Fruit fly (Drosophila melanogaster): ENCODE data around the gene brk.

The brk gene

DNA sequence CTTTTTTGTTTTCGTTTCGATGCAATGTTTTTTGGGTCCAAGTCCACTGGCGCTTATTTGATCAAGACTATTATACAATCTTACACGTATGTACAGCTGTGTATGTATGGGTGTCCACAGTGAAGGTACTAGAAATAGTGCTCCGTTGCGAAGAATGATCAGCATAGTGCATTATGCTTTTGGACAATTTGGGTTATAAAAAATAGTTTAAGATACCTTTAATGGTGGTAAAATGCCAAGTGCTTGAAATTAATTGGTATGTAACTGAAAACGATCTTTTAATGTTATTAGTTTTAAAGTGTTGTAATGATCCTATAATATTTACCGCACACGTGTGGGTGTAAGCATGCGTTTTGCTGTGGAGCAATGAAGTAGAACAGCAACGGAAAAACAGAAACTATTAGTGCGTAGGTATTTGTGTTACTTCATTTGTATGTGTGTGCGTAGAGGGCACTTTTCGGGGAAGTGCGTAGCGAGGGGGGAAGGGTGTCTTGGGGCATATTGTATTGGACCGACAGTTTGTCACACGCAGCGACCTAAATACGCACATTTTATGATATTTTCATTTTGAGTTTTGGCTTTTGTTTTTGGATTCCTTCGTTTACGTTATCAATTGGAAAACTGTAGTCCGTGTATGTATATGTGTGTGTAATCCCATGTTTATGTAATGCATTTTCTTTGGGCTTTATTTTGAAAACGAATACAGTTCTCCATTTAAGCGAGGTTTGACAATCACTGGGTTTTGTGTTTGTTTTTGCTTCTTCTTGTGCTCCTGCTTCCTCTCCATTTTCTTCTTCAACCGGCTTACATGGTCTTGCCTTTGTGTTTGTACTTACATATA, 28.6 kb downstream of the brk start (continued):
- TF ChIP-seq CG11085 (GFP tag; IDR thresholded peaks at IDR 0.05) (peak; percentile 68), pnt (GFP tag; optimal IDR thresholded peaks at IDR 0.05) (peak; percentile 90), Dref (GFP tag; IDR thresholded peaks at IDR 0.05) (no peak), MBD-R2 (GFP tag; IDR thresholded peaks at IDR 0.05) (peak; percentile 48; the same call in 1 of the 2 replicates), klu (GFP tag; IDR thresholded peaks at IDR 0.05) (peak; percentile 72; the same call in 1 of the 2 replicates), pan (optimal IDR thresholded peaks at IDR 0.05) (no peak), pan (GFP tag; optimal IDR thresholded peaks at IDR 0.05 in 1 of 2, IDR thresholded peaks at IDR 0.05 in 1 of 2) (peak in 1 of 2 experiments; percentile 90), chn (GFP tag; optimal IDR thresholded peaks at IDR 0.05) (peak; percentile 89), Fer2 (tag; optimal IDR thresholded peaks at IDR 0.05) (peak; percentile 40), vvl (GFP tag; IDR thresholded peaks at IDR 0.05) (peak; percentile 92), Sox100B (GFP tag; optimal IDR thresholded peaks at IDR 0.05) (peak; percentile 91), ttk (GFP tag; IDR thresholded peaks at IDR 0.05) (peak; percentile 79), sisA (GFP tag; IDR thresholded peaks at IDR 0.05) (peak; percentile 88), CG12391 (tag; optimal IDR thresholded peaks at IDR 0.05) (peak; percentile 95), CG11723 (GFP tag; optimal IDR thresholded peaks at IDR 0.05) (peak; percentile 86), mld (GFP tag; IDR thresholded peaks at IDR 0.05; ENCODE audit: partially characterized antibody) (no peak), gsb-n (tag; optimal IDR thresholded peaks at IDR 0.05) (peak; percentile 93), lilli (GFP tag; optimal IDR thresholded peaks at IDR 0.05) (peak; percentile 87), CG14441 (GFP tag; IDR thresholded peaks at IDR 0.05) (peak; percentile 82), Rfx (GFP tag; IDR thresholded peaks at IDR 0.05) (peak; percentile 73), Atf6 (GFP tag; IDR thresholded peaks at IDR 0.05) (peak; percentile 74; the same call in 1 of the 2 replicates), pb (GFP tag; optimal IDR thresholded peaks at IDR 0.05) (peak; percentile 78), lola (GFP tag; optimal IDR thresholded peaks at IDR 0.05) (peak in 1 of 3 experiments; percentile 93), CG8281 (tag; optimal IDR thresholded peaks at IDR 0.05) (peak; percentile 72), bab2 (GFP tag; optimal IDR thresholded peaks at IDR 0.05) (peak; percentile 83), CG13775 (GFP tag; optimal IDR thresholded peaks at IDR 0.05) (peak; percentile 82), Poxn (GFP tag; IDR thresholded peaks at IDR 0.05) (no peak), ems (GFP tag; optimal IDR thresholded peaks at IDR 0.05) (peak; percentile 88), hkb (optimal IDR thresholded peaks at IDR 0.05) (no peak), hkb (GFP tag; IDR thresholded peaks at IDR 0.05) (peak; percentile 90), CkIIα-i1 (GFP tag; IDR thresholded peaks at IDR 0.05) (peak; percentile 43; the same call in 1 of the 2 replicates), CG10267 (tag; optimal IDR thresholded peaks at IDR 0.05) (peak; percentile 87), CG7786 (GFP tag; optimal IDR thresholded peaks at IDR 0.05) (peak; percentile 87), CG15011 (GFP tag; optimal IDR thresholded peaks at IDR 0.05) (peak; percentile 83), disco-r (GFP tag; optimal IDR thresholded peaks at IDR 0.05) (peak; percentile 71), bsh (GFP tag; optimal IDR thresholded peaks at IDR 0.05) (peak; percentile 76 to 96), MESR4 (GFP tag; optimal IDR thresholded peaks at IDR 0.05) (peak; percentile 37), ind (GFP tag; optimal IDR thresholded peaks at IDR 0.05) (peak; percentile 89), CG9932 (GFP tag; IDR thresholded peaks at IDR 0.05) (peak; percentile 52), corto (GFP tag; optimal IDR thresholded peaks at IDR 0.05) (no peak), Dfd (GFP tag; optimal IDR thresholded peaks at IDR 0.05) (no peak), CG14667 (GFP tag; IDR thresholded peaks at IDR 0.05) (peak; percentile 74), CG32772 (GFP tag; IDR thresholded peaks at IDR 0.05) (peak; percentile 87), toy (GFP tag; IDR thresholded peaks at IDR 0.05) (0 out of 2 replicates have a peak, but pooled peaks have one; percentile 16), fd102C (GFP tag; optimal IDR thresholded peaks at IDR 0.05) (peak; percentile 63), CG1647 (GFP tag; optimal IDR thresholded peaks at IDR 0.05) (peak; percentile 83), p53 (GFP tag; optimal IDR thresholded peaks at IDR 0.05) (peak; percentile 54), Hr78 (GFP tag; optimal IDR thresholded peaks at IDR 0.05) (peak in 1 of 2 experiments; percentile 69), CG7987 (GFP tag; optimal IDR thresholded peaks at IDR 0.05) (peak; percentile 74)
